Worm (Caenorhabditis elegans): Measurements from ENCODE around the gene srw-109.

DNA sequence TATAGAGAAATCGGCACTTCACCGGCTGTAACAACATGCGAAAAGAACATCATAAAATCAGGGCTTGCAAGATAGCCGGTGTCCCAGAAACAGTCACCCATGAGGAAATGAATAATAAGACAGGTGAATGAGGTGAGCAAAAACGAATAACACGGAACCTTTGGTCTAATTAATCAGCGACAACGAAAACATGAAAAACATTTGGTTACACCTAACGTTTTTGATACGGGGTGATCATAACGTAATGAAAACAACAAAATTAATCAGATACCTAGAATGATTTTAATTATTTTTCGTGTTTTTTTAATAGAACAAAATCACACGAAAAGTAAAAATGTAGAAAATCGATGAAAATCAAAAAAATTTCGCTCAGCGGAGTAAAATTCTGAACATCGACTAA, 47.1 kb upstream of the srw-109 start, which contains the start of gene srh-245:
- TF ChIP-seq tra-4 (tag; optimal IDR thresholded peaks at IDR 0.05) = no peak
- no peak for TF ChIP-seq ceh-36 (tag; optimal IDR thresholded peaks at IDR 0.05)
- no peak for TF ChIP-seq flt-1 (GFP tag; IDR thresholded peaks at IDR 0.05)
- no peak for TF ChIP-seq hmbx-1 (tag; optimal IDR thresholded peaks at IDR 0.05)
- no peak for TF ChIP-seq pes-1 (GFP tag; IDR thresholded peaks at IDR 0.05)
- no peak for TF ChIP-seq scrt-1 (GFP tag; IDR thresholded peaks at IDR 0.05)
- TF ChIP-seq ets-7 (tag; optimal IDR thresholded peaks at IDR 0.05) = no peak
- no peak for TF ChIP-seq aly-1 (tag; optimal IDR thresholded peaks at IDR 0.05)
- TF ChIP-seq B0310.2 (tag; optimal IDR thresholded peaks at IDR 0.05) = no peak
- no peak for TF ChIP-seq tbx-11 (GFP tag; IDR thresholded peaks at IDR 0.05)
- TF ChIP-seq ama-1 (optimal IDR thresholded peaks at IDR 0.05) = no peak
- no peak for TF ChIP-seq tbx-37 (GFP tag; conservative IDR thresholded peaks at IDR 0.05)
- no peak for TF ChIP-seq ceh-13 (GFP tag; optimal IDR thresholded peaks at IDR 0.05)
- TF ChIP-seq sea-1 (GFP tag; conservative IDR thresholded peaks at IDR 0.05) = no peak

Data from whole organism, early embryonic.